Fruit fly (Drosophila melanogaster): ENCODE measurements around the gene Fum2.

Fum2 gene

DNA sequence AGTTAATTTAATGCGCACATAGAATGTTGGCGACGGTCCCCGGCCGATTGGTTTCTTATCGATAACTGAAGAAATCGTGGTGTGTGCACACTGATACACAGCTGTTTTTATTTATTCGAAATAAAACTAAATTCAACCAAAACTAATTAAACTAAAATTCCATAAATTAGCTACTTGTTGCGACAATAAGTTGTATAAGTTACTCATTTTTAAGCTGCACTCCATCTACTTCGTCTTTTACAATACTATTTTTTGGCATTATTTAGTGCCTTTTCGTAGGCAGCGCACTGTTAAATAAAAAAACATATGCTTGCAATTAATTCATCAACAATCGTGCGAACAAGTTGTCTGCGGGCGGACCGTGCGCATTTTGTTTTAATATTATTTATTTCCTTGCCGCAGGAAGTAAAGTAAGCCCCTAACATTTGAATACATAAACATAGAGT is 20.2 kb upstream of the Fum2 start, which contains the start of the genes CG3224 and Ctr1A (continued):
- TF ChIP-seq Dp (GFP tag; optimal IDR thresholded peaks at IDR 0.05) (peak; percentile 26), scrt (GFP tag; optimal IDR thresholded peaks at IDR 0.05) (no peak), schlank (tag; optimal IDR thresholded peaks at IDR 0.05) (no peak), CG5953 (GFP tag; IDR thresholded peaks at IDR 0.05) (no peak), CrebB (tag; optimal IDR thresholded peaks at IDR 0.05) (no peak), CG4282 (GFP tag; optimal IDR thresholded peaks at IDR 0.05) (no peak), nmo (GFP tag; optimal IDR thresholded peaks at IDR 0.05) (peak; percentile 24), wor (GFP tag; IDR thresholded peaks at IDR 0.05) (no peak), Dek (tag; optimal IDR thresholded peaks at IDR 0.05) (no peak), ac (GFP tag; optimal IDR thresholded peaks at IDR 0.05) (no peak), Hr78 (GFP tag; optimal IDR thresholded peaks at IDR 0.05) (no peak), CG42726 (GFP tag; IDR thresholded peaks at IDR 0.05; ENCODE audit: partially characterized antibody) (no peak), sisA (GFP tag; IDR thresholded peaks at IDR 0.05) (no peak), HmgD (GFP tag; optimal IDR thresholded peaks at IDR 0.05) (no peak), Jarid2 (GFP tag; optimal IDR thresholded peaks at IDR 0.05) (peak; percentile 13), CG15601 (tag; optimal IDR thresholded peaks at IDR 0.05) (peak; percentile 19), Scr (GFP tag; IDR thresholded peaks at IDR 0.05; ENCODE audit: partially characterized antibody) (peak; percentile 45), CG6654 (GFP tag; optimal IDR thresholded peaks at IDR 0.05) (no peak), MBD-R2 (GFP tag; IDR thresholded peaks at IDR 0.05) (peak; percentile 33; the same call in 1 of the 2 replicates), Stat92E (GFP tag; optimal IDR thresholded peaks at IDR 0.05) (no peak), chn (GFP tag; optimal IDR thresholded peaks at IDR 0.05) (no peak), CG13424 (tag; optimal IDR thresholded peaks at IDR 0.05) (no peak), CG10654 (GFP tag; optimal IDR thresholded peaks at IDR 0.05) (no peak), h (optimal IDR thresholded peaks at IDR 0.05) (no peak), her (GFP tag; optimal IDR thresholded peaks at IDR 0.05) (no peak), CG6765 (GFP tag; optimal IDR thresholded peaks at IDR 0.05) (no peak), tin (GFP tag; optimal IDR thresholded peaks at IDR 0.05) (no peak), CG2199 (GFP tag; IDR thresholded peaks at IDR 0.05) (no peak), nau (GFP tag; optimal IDR thresholded peaks at IDR 0.05) (no peak), tna (GFP tag; IDR thresholded peaks at IDR 0.05; ENCODE audit: partially characterized antibody) (no peak), CG2120 (GFP tag; optimal IDR thresholded peaks at IDR 0.05) (no peak), CG10543 (GFP tag; optimal IDR thresholded peaks at IDR 0.05) (peak; percentile 7), MTF-1 (GFP tag; optimal IDR thresholded peaks at IDR 0.05; ENCODE audit: borderline replicate concordance) (no peak), CG11456 (GFP tag; IDR thresholded peaks at IDR 0.05) (no peak), Lhr (GFP tag; optimal IDR thresholded peaks at IDR 0.05) (no peak), gcm2 (GFP tag; optimal IDR thresholded peaks at IDR 0.05) (no peak), CG17359 (tag; optimal IDR thresholded peaks at IDR 0.05) (no peak), gro (GFP tag; optimal IDR thresholded peaks at IDR 0.05) (no peak), yki (optimal IDR thresholded peaks at IDR 0.05) (no peak), Drgx (GFP tag; IDR thresholded peaks at IDR 0.05) (no peak), CG1832 (GFP tag; optimal IDR thresholded peaks at IDR 0.05) (no peak), CG2202 (tag; optimal IDR thresholded peaks at IDR 0.05) (no peak), Optix (GFP tag; IDR thresholded peaks at IDR 0.05) (no peak), hb (GFP tag; IDR thresholded peaks at IDR 0.05; ENCODE audit: partially characterized antibody) (no peak), CG17186 (GFP tag; optimal IDR thresholded peaks at IDR 0.05) (no peak), Hmx (GFP tag; optimal IDR thresholded peaks at IDR 0.05) (no peak), toy (GFP tag; IDR thresholded peaks at IDR 0.05) (no peak), CG17568 (GFP tag; optimal IDR thresholded peaks at IDR 0.05) (no peak), BEAF-32 (GFP tag; optimal IDR thresholded peaks at IDR 0.05) (peak; percentile 57), bowl (GFP tag; IDR thresholded peaks at IDR 0.05) (no peak), CG15696 (tag; optimal IDR thresholded peaks at IDR 0.05) (no peak)
